Worm (Caenorhabditis elegans): ENCODE data around the gene Y57A10A.31.

Y57A10A.31 gene

ce11 chrII:12263971-12264554 lies 25.1 kb upstream of the Y57A10A.31 start, which contains the start of gene faxc-1:
faxc-1 (plus strand) TSS chrII:12264192.
- TF ChIP-seq R02D3.7 (tag; optimal IDR thresholded peaks at IDR 0.05) (no peak), nhr-25 (tag; optimal IDR thresholded peaks at IDR 0.05) (peak; percentile 25), lin-11 (tag; optimal IDR thresholded peaks at IDR 0.05) (no peak), peb-1 (tag; optimal IDR thresholded peaks at IDR 0.05) (no peak), sma-9 (GFP tag; optimal IDR thresholded peaks at IDR 0.05) (peak; percentile 47), sma-9 (tag; optimal IDR thresholded peaks at IDR 0.05) (no peak), gmeb-1 (tag; optimal IDR thresholded peaks at IDR 0.05) (peak; percentile 5)

- no peak for TF ChIP-seq nhr-25 (tag; optimal IDR thresholded peaks at IDR 0.05)
- TF ChIP-seq nhr-6 (tag; optimal IDR thresholded peaks at IDR 0.05): no peak
- TF ChIP-seq R02D3.7 (tag; optimal IDR thresholded peaks at IDR 0.05): no peak
- TF ChIP-seq ceh-82 (tag; optimal IDR thresholded peaks at IDR 0.05): no peak
- no peak for TF ChIP-seq lin-13 (GFP tag; optimal IDR thresholded peaks at IDR 0.05)
- no peak for TF ChIP-seq snpc-4 (tag; optimal IDR thresholded peaks at IDR 0.05)
- no peak for TF ChIP-seq elt-1 (tag; optimal IDR thresholded peaks at IDR 0.05)
- no peak for TF ChIP-seq nhr-23 (tag; optimal IDR thresholded peaks at IDR 0.05)
- no peak for TF ChIP-seq crh-2 (tag; optimal IDR thresholded peaks at IDR 0.05)
- no peak for TF ChIP-seq nhr-11 (tag; optimal IDR thresholded peaks at IDR 0.05)
- TF ChIP-seq alr-1 (tag; optimal IDR thresholded peaks at IDR 0.05): no peak
- TF ChIP-seq dmd-4 (tag; optimal IDR thresholded peaks at IDR 0.05): no peak
Observed at ce11 chrII:12264847-12265246, 24.3 kb upstream of the Y57A10A.31 start.

- no peak for TF ChIP-seq lin-13 (GFP tag; optimal IDR thresholded peaks at IDR 0.05)
Observed at ce11 chrII:12266145-12266544, 23.0 kb upstream of the Y57A10A.31 start, which contains the start of gene tric-1B.1. tric-1B.1 (minus strand) TSS chrII:12266245.

ce11 chrII:12266797-12267196 lies 22.4 kb upstream of the Y57A10A.31 start:
- peak; percentile 37 for TF ChIP-seq fos-1 (tag; optimal IDR thresholded peaks at IDR 0.05)
- TF ChIP-seq nhr-23 (tag; optimal IDR thresholded peaks at IDR 0.05): no peak

- peak; percentile 6 for TF ChIP-seq C34F6.9 (tag; optimal IDR thresholded peaks at IDR 0.05)
- TF ChIP-seq peb-1 (tag; optimal IDR thresholded peaks at IDR 0.05): no peak
- TF ChIP-seq nhr-129 (tag; optimal IDR thresholded peaks at IDR 0.05): peak; percentile 5
- no peak for TF ChIP-seq lin-11 (tag; optimal IDR thresholded peaks at IDR 0.05)
- no peak for TF ChIP-seq nhr-6 (tag; optimal IDR thresholded peaks at IDR 0.05)
- peak in 1 of 2 experiments; percentile 45 for TF ChIP-seq lsy-2 (tag; optimal IDR thresholded peaks at IDR 0.05)
Observed at ce11 chrII:12268857-12269256, 20.3 kb upstream of the Y57A10A.31 start.

ce11 chrII:12274944-12275343 lies 14.2 kb upstream of the Y57A10A.31 start, which contains the start of gene Y57A10A.27:
Y57A10A.27 (minus strand) TSS chrII:12275044.
- TF ChIP-seq ceh-16 (tag; optimal IDR thresholded peaks at IDR 0.05): no peak
- no peak for TF ChIP-seq nhr-11 (tag; optimal IDR thresholded peaks at IDR 0.05)
- no peak for TF ChIP-seq ztf-4 (tag; optimal IDR thresholded peaks at IDR 0.05)

ce11 chrII:12278602-12279001 lies 10.6 kb upstream of the Y57A10A.31 start:
- TF ChIP-seq C34F6.9 (tag; optimal IDR thresholded peaks at IDR 0.05): no peak
- TF ChIP-seq nhr-6 (tag; optimal IDR thresholded peaks at IDR 0.05): no peak
- no peak for TF ChIP-seq nhr-23 (tag; optimal IDR thresholded peaks at IDR 0.05)
- TF ChIP-seq unc-55 (GFP tag; optimal IDR thresholded peaks at IDR 0.05): no peak
- no peak for TF ChIP-seq ztf-4 (tag; optimal IDR thresholded peaks at IDR 0.05)
- no peak for TF ChIP-seq nhr-11 (tag; optimal IDR thresholded peaks at IDR 0.05)
- TF ChIP-seq nhr-21 (tag; optimal IDR thresholded peaks at IDR 0.05): no peak
- TF ChIP-seq sma-3 (GFP tag; optimal IDR thresholded peaks at IDR 0.05): no peak
- TF ChIP-seq egl-27 (tag; optimal IDR thresholded peaks at IDR 0.05): no peak
- TF ChIP-seq fos-1 (tag; optimal IDR thresholded peaks at IDR 0.05): no peak
- no peak for TF ChIP-seq zag-1 (tag; optimal IDR thresholded peaks at IDR 0.05)
- TF ChIP-seq ama-1 (optimal IDR thresholded peaks at IDR 0.05): no peak
- no peak for TF ChIP-seq nhr-77 (tag; optimal IDR thresholded peaks at IDR 0.05)
- no peak for TF ChIP-seq ceh-16 (tag; optimal IDR thresholded peaks at IDR 0.05)
- TF ChIP-seq nhr-237 (tag; optimal IDR thresholded peaks at IDR 0.05): no peak
- no peak for TF ChIP-seq mab-5 (tag; optimal IDR thresholded peaks at IDR 0.05)
- TF ChIP-seq lsy-2 (tag; optimal IDR thresholded peaks at IDR 0.05): no peak
- no peak for TF ChIP-seq skn-1 (tag; optimal IDR thresholded peaks at IDR 0.05)
- TF ChIP-seq ceh-82 (tag; optimal IDR thresholded peaks at IDR 0.05): no peak
